Fruit fly (Drosophila melanogaster) whole organism, pupa: ENCODE data around the gene AP-1gamma.
A peak's percentile ranks its signal among the peaks of the same experiment; 100 is the strongest.

ENCODE experiments used
- CG13204 ChIP-seq: fragments of 200-800 bp; sonication (Bioruptor generic); optimal IDR thresholded peaks from 2 replicates; lab custom pipeline; 2018; ENCODE audit warnings: missing biosample characterization, mild to moderate bottlenecking, missing genetic modification characterization, moderate library complexity
- CG14655 ChIP-seq: fragments of 200-800 bp; sonication (Bioruptor generic); optimal IDR thresholded peaks from 3 replicates; lab custom pipeline; 2017; ENCODE audit warnings: mild to moderate bottlenecking, missing biosample characterization, missing genetic modification reagents, missing genetic modification characterization
- CG15710 ChIP-seq: fragments of 200-800 bp; sonication (Bioruptor generic); optimal IDR thresholded peaks from 2 replicates; lab custom pipeline; 2018; ENCODE audit warnings: missing biosample characterization, mild to moderate bottlenecking, missing genetic modification characterization, moderate library complexity
- CG17806 ChIP-seq: fragments of 200-800 bp; sonication (Bioruptor generic); optimal IDR thresholded peaks from 2 replicates; lab custom pipeline; 2018; ENCODE audit warnings: missing biosample characterization, mild to moderate bottlenecking, missing genetic modification characterization, moderate library complexity
- CG4496 ChIP-seq: fragments of 200-800 bp; sonication (Bioruptor generic); IDR thresholded peaks from 3 replicates; pipeline ENCODE4 v1.3.6; 2022; ENCODE audit warnings: missing biosample characterization, missing genetic modification characterization
- CG8159 ChIP-seq: fragments of 200-800 bp; sonication (Bioruptor generic); optimal IDR thresholded peaks from 3 replicates; lab custom pipeline; 2018; ENCODE audit warnings: missing biosample characterization, mild to moderate bottlenecking, missing genetic modification characterization, moderate library complexity
- CG9948 ChIP-seq: fragments of 200-800 bp; sonication (Bioruptor generic); optimal IDR thresholded peaks from 2 replicates; lab custom pipeline; 2018; ENCODE audit warnings: missing biosample characterization, mild to moderate bottlenecking, missing genetic modification characterization, moderate library complexity
- Snoo ChIP-seq: fragments of 200-800 bp; sonication (Bioruptor generic); optimal IDR thresholded peaks from 3 replicates; lab custom pipeline; 2017; ENCODE audit warnings: missing biosample characterization, mild to moderate bottlenecking, missing genetic modification characterization, inconsistent platforms
- rn ChIP-seq: fragments of 200-800 bp; sonication (Bioruptor generic); IDR thresholded peaks from 2 replicates; pipeline ENCODE4 v1.3.6; 2022; ENCODE audit warnings: missing biosample characterization, missing genetic modification characterization

dm6 chrX:9106775-9107283 is 1.7 kb upstream of the AP-1gamma start, which contains the start of gene Arfrp1:
- TF ChIP-seq CG13204 (GFP tag; lab: Kevin White, UChicago) (no peak), CG9948 (tag; lab: Kevin White, UChicago) (peak; percentile 0), CG17806 (tag; lab: Kevin White, UChicago) (no peak), rn (GFP tag; lab: Robert Waterston, UW) (no peak), CG4496 (GFP tag; lab: Robert Waterston, UW) (peak; percentile 6; the same call in 1 of the 3 replicates), Snoo (tag; lab: Kevin White, UChicago) (no peak), CG8159 (tag; lab: Kevin White, UChicago) (no peak), CG14655 (no peak), CG15710 (tag; lab: Kevin White, UChicago) (no peak)
